Worm (Caenorhabditis elegans) whole organism, L2 larva: ENCODE results near the gene prmt-4.

Experiments used
- C34F6.9 ChIP-seq: fragments of 150-350 bp; optimal IDR thresholded peaks from 2 replicates; lab custom pipeline; 2014; ENCODE audit warnings: missing biosample characterization, missing genetic modification characterization
- R02D3.7 ChIP-seq: fragments of 150-350 bp; optimal IDR thresholded peaks from 2 replicates; lab custom pipeline; 2014; ENCODE audit warnings: missing biosample characterization, missing genetic modification characterization
- Y55F3AM.14 ChIP-seq: fragments of 200-800 bp; sonication (Bioruptor generic); optimal IDR thresholded peaks from 2 replicates; lab custom pipeline; 2018; ENCODE audit warnings: mild to moderate bottlenecking, missing genetic modification characterization, missing compliant biosample characterization
- ZK546.5 ChIP-seq: sonication (generic microtip); optimal IDR thresholded peaks from 2 replicates; lab custom pipeline; 2017; ENCODE audit warnings: missing biosample characterization, missing genetic modification characterization
- alr-1 ChIP-seq: fragments of 150-350 bp; optimal IDR thresholded peaks from 2 replicates; lab custom pipeline; 2014; ENCODE audit warnings: missing biosample characterization, missing genetic modification characterization
- ama-1 ChIP-seq: fragments of 150-350 bp; optimal IDR thresholded peaks from 2 replicates; lab custom pipeline; 2018; ENCODE audit warnings: inconsistent platforms
- blmp-1 ChIP-seq: sonication (generic microtip); optimal IDR thresholded peaks from 2 replicates; lab custom pipeline; 2017; ENCODE audit warnings: missing genetic modification characterization, mild to moderate bottlenecking, missing compliant biosample characterization, antibody characterized with exemption, moderate library complexity; ENCODE audit not compliant: insufficient read depth
- ceh-16 ChIP-seq: fragments of 150-350 bp; optimal IDR thresholded peaks from 2 replicates; lab custom pipeline; 2014; ENCODE audit warnings: missing biosample characterization, missing genetic modification characterization
- crh-2 ChIP-seq: sonication (generic microtip); optimal IDR thresholded peaks from 2 replicates; lab custom pipeline; 2017; ENCODE audit warnings: missing biosample characterization, missing genetic modification characterization
- dmd-4 ChIP-seq: sonication (generic microtip); optimal IDR thresholded peaks from 2 replicates; lab custom pipeline; 2017; ENCODE audit warnings: missing biosample characterization, missing genetic modification characterization
- egl-27 ChIP-seq: sonication (generic microtip); optimal IDR thresholded peaks from 3 replicates; lab custom pipeline; 2017; ENCODE audit warnings: missing biosample characterization, missing genetic modification reagents, missing genetic modification characterization
- elt-3 ChIP-seq: sonication (generic microtip); optimal IDR thresholded peaks from 2 replicates; lab custom pipeline; 2017; ENCODE audit warnings: missing biosample characterization, missing genetic modification characterization
- fos-1 ChIP-seq: fragments of 150-350 bp; optimal IDR thresholded peaks from 2 replicates; lab custom pipeline; 2014; ENCODE audit warnings: missing biosample characterization, missing genetic modification characterization
- gmeb-1 ChIP-seq: fragments of 150-350 bp; optimal IDR thresholded peaks from 2 replicates; lab custom pipeline; 2014; ENCODE audit warnings: missing biosample characterization, missing genetic modification characterization
- lin-11 ChIP-seq: fragments of 150-350 bp; sonication (generic microtip); optimal IDR thresholded peaks from 2 replicates; lab custom pipeline; 2014; ENCODE audit warnings: missing biosample characterization, missing genetic modification characterization, inconsistent platforms, mixed read lengths
- lin-13 ChIP-seq: fragments of 150-350 bp; optimal IDR thresholded peaks from 2 replicates; lab custom pipeline; 2014; ENCODE audit warnings: missing biosample characterization, missing genetic modification reagents, missing genetic modification characterization
- lin-39 ChIP-seq: fragments of 150-350 bp; optimal IDR thresholded peaks from 2 replicates; lab custom pipeline; 2014; ENCODE audit warnings: missing biosample characterization, missing genetic modification reagents, missing genetic modification characterization
- lsy-2 ChIP-seq, 2 experiments: fragments of 150-350 bp in 1 of 2; sonication (generic microtip) in 1 of 2; optimal IDR thresholded peaks; 2 replicates each; lab custom pipeline; 2014 to 2017; ENCODE audit warnings: missing biosample characterization in 2 of 2, missing genetic modification characterization in 2 of 2
- mab-5 ChIP-seq: fragments of 150-350 bp; optimal IDR thresholded peaks from 2 replicates; lab custom pipeline; 2014; ENCODE audit warnings: missing biosample characterization, missing genetic modification characterization
- mbf-1 ChIP-seq: sonication (generic microtip); optimal IDR thresholded peaks from 2 replicates; lab custom pipeline; 2017; ENCODE audit warnings: missing biosample characterization, missing genetic modification characterization
- mdl-1 ChIP-seq, 2 experiments: fragments of 150-350 bp in 1 of 2; sonication (generic microtip) in 1 of 2; optimal IDR thresholded peaks; 2 replicates each; lab custom pipeline; 2017; ENCODE audit warnings: missing biosample characterization in 2 of 2, missing genetic modification characterization in 2 of 2
- nhr-10 ChIP-seq: sonication (generic microtip); optimal IDR thresholded peaks from 2 replicates; lab custom pipeline; 2017; ENCODE audit warnings: missing biosample characterization, missing genetic modification characterization
- nhr-11 ChIP-seq: fragments of 150-350 bp; optimal IDR thresholded peaks from 2 replicates; lab custom pipeline; 2014; ENCODE audit warnings: missing biosample characterization, missing genetic modification characterization
- nhr-12 ChIP-seq: fragments of 150-350 bp; optimal IDR thresholded peaks from 2 replicates; lab custom pipeline; 2014; ENCODE audit warnings: missing biosample characterization, missing genetic modification characterization
- nhr-129 ChIP-seq: fragments of 150-350 bp; optimal IDR thresholded peaks from 2 replicates; lab custom pipeline; 2014; ENCODE audit warnings: missing biosample characterization, missing genetic modification characterization
- nhr-21 ChIP-seq: fragments of 150-350 bp; optimal IDR thresholded peaks from 2 replicates; lab custom pipeline; 2014; ENCODE audit warnings: missing biosample characterization, missing genetic modification characterization
- nhr-23 ChIP-seq: fragments of 150-350 bp; optimal IDR thresholded peaks from 2 replicates; lab custom pipeline; 2014; ENCODE audit warnings: missing biosample characterization, missing genetic modification reagents, missing genetic modification characterization
- nhr-25 ChIP-seq: fragments of 150-350 bp; sonication (generic microtip); optimal IDR thresholded peaks from 3 replicates; lab custom pipeline; 2014; ENCODE audit warnings: missing biosample characterization, missing genetic modification characterization
- nhr-6 ChIP-seq: fragments of 150-350 bp; optimal IDR thresholded peaks from 2 replicates; lab custom pipeline; 2014; ENCODE audit warnings: missing biosample characterization, missing genetic modification characterization
- nhr-77 ChIP-seq: fragments of 150-350 bp; optimal IDR thresholded peaks from 2 replicates; lab custom pipeline; 2014; ENCODE audit warnings: missing biosample characterization, missing genetic modification characterization
- peb-1 ChIP-seq: fragments of 150-350 bp; optimal IDR thresholded peaks from 2 replicates; lab custom pipeline; 2014; ENCODE audit warnings: missing biosample characterization, missing genetic modification characterization
- sem-4 ChIP-seq: fragments of 150-350 bp; optimal IDR thresholded peaks from 2 replicates; lab custom pipeline; 2014; ENCODE audit warnings: missing biosample characterization, missing genetic modification reagents, missing genetic modification characterization
- skn-1 ChIP-seq: sonication (generic microtip); optimal IDR thresholded peaks from 2 replicates; lab custom pipeline; 2017; ENCODE audit warnings: missing biosample characterization, missing genetic modification characterization
- sma-3 ChIP-seq: sonication (generic microtip); optimal IDR thresholded peaks from 2 replicates; lab custom pipeline; 2016; ENCODE audit warnings: missing genetic modification reagents, missing genetic modification characterization, missing compliant biosample characterization
- snpc-4 ChIP-seq: fragments of 150-350 bp; optimal IDR thresholded peaks from 2 replicates; lab custom pipeline; 2014; ENCODE audit warnings: missing biosample characterization, missing genetic modification characterization
- unc-39 ChIP-seq: fragments of 150-350 bp; optimal IDR thresholded peaks from 2 replicates; lab custom pipeline; 2014; ENCODE audit warnings: missing biosample characterization, missing genetic modification characterization
- unc-55 ChIP-seq: fragments of 150-350 bp; sonication (generic microtip); optimal IDR thresholded peaks from 3 replicates; lab custom pipeline; 2014; ENCODE audit warnings: missing biosample characterization, missing genetic modification reagents, missing genetic modification characterization
- unc-62 ChIP-seq: fragments of 150-350 bp; optimal IDR thresholded peaks from 2 replicates; lab custom pipeline; 2014; ENCODE audit warnings: missing biosample characterization, missing genetic modification reagents, missing genetic modification characterization
- zag-1 ChIP-seq: fragments of 150-350 bp; optimal IDR thresholded peaks from 2 replicates; lab custom pipeline; 2014; ENCODE audit warnings: missing biosample characterization, missing genetic modification characterization
- ztf-1 ChIP-seq: fragments of 200-800 bp; sonication (Bioruptor generic); conservative IDR thresholded peaks from 2 replicates; pipeline ENCODE4 v1.3.6; 2022; ENCODE audit warnings: missing genetic modification characterization, missing compliant biosample characterization
- ztf-11 ChIP-seq: sonication (generic microtip); optimal IDR thresholded peaks from 2 replicates; lab custom pipeline; 2017; ENCODE audit warnings: missing biosample characterization, missing genetic modification characterization
- ztf-4 ChIP-seq: fragments of 150-350 bp; optimal IDR thresholded peaks from 2 replicates; lab custom pipeline; 2014; ENCODE audit warnings: missing biosample characterization, missing genetic modification characterization

Gene prmt-4

DNA sequence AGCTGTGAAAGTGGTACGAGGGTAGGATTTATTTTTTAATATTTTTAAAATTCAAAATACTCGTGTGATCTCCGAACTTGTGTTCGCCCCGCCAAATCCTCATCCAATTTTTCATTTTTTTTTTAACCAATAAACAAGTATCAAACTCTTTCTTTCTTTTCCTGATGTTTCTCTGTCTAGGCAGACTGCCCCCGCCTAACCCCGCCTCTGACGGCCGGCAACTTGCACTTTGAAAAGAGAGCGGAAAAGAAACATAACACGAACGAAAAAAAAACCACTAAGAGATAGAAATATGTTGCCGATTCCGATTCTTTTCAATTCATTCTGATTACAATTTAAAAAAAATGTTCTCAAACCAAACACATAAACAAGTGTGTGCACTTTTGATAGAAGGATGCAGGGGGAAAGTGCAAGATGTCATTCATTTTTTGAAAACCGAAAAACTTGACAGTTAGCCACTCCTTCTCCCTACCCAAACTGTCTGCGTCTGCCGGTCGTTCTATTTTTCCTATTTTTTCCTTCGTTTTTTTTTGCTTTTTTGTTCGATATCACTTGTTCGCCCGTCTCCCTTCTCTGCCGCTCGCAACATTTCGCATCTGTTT, 22.6 kb upstream of the prmt-4 start:
- TF ChIP-seq mdl-1 (tag; optimal IDR thresholded peaks at IDR 0.05; lab: Kevin White, UChicago): no peak
- TF ChIP-seq ztf-11 (tag; lab: Kevin White, UChicago): no peak
- no peak for TF ChIP-seq nhr-12 (tag; lab: Kevin White, UChicago)
- TF ChIP-seq, all 48 proteins: peak for 0

- TF ChIP-seq unc-62 (no peak), nhr-23 (tag; lab: Kevin White, UChicago) (no peak), nhr-6 (tag; lab: Kevin White, UChicago) (no peak), crh-2 (tag; lab: Kevin White, UChicago) (no peak), ceh-16 (tag; lab: Kevin White, UChicago) (no peak), alr-1 (tag; lab: Kevin White, UChicago) (no peak), fos-1 (tag; lab: Kevin White, UChicago) (no peak), egl-27 (tag; lab: Kevin White, UChicago) (no peak), ama-1 (lab: Kevin White, UChicago) (no peak), ztf-4 (tag; lab: Kevin White, UChicago) (no peak), ZK546.5 (tag; lab: Kevin White, UChicago) (no peak), lin-39 (tag; lab: Kevin White, UChicago) (no peak)
- TF ChIP-seq, all 48 proteins: peak for 0
Measured at ce11 chrIV:623876-624275, 20.4 kb upstream of the prmt-4 start.

DNA sequence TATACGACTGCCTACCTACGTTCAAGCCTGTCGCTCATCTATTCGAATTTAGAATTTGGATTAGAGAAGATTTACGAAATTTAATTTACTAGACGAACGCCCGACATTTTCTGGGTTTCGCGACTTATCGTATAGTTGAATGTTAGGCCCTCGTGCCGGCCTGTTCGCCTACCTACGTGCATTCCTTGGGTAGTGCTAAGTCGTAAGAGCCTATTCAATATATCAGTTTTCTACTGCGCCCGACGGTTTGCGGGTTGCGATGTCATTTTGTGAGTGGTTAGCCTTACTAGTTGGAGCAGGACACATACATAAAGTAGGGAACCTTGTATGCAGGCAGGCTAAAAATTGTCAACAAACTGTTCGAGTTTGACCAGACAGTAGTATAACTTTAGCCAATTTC, 19.5 kb upstream of the prmt-4 start:
- no peak for TF ChIP-seq Y55F3AM.14 (GFP tag; lab: Kevin White, UChicago)
- no peak for TF ChIP-seq mab-5 (tag; lab: Kevin White, UChicago)
- no peak for TF ChIP-seq ztf-1 (GFP tag; lab: Robert Waterston, UW)
- no peak for TF ChIP-seq lin-13 (GFP tag; lab: Kevin White, UChicago)
- no peak for TF ChIP-seq nhr-129 (tag; lab: Kevin White, UChicago)
- TF ChIP-seq skn-1 (tag; lab: Kevin White, UChicago): no peak
- no peak for TF ChIP-seq blmp-1 (tag; lab: Kevin White, UChicago)
- TF ChIP-seq zag-1 (tag; lab: Kevin White, UChicago): no peak
- TF ChIP-seq peb-1 (tag; lab: Kevin White, UChicago): no peak
- TF ChIP-seq gmeb-1 (tag; lab: Kevin White, UChicago): no peak
- no peak for TF ChIP-seq lsy-2 (tag; optimal IDR thresholded peaks at IDR 0.05; lab: Kevin White, UChicago)
- no peak for TF ChIP-seq nhr-77
- no peak for TF ChIP-seq R02D3.7 (tag; lab: Kevin White, UChicago)
- no peak for TF ChIP-seq nhr-10 (tag; lab: Kevin White, UChicago)
- TF ChIP-seq ceh-16 (tag; lab: Kevin White, UChicago): no peak
- TF ChIP-seq mbf-1: no peak
- TF ChIP-seq elt-3: no peak
- TF ChIP-seq nhr-11 (tag; lab: Kevin White, UChicago): no peak
- no peak for TF ChIP-seq unc-62
- TF ChIP-seq ztf-4 (tag; lab: Kevin White, UChicago): no peak
- TF ChIP-seq, all 48 proteins: peak for 0

DNA sequence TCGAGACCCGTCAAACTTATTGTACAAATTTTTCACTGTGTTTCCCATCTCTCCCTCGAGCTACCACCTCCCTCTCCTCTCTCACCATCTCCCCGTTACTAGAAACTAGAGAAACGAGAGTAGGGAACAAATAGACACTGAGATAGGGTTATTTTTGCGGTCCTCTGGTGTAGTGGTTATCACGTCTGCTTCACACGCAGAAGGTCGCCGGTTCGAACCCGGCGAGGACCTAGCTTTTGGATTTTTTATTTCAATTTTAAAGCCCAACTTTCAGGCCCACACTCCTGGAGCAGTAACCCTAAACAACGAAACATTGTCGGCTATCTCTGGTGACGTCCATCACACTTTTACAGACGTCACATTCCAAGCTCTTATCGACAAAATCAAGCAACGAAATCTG, 16.9 kb upstream of the prmt-4 start:
- TF ChIP-seq crh-2 (tag; lab: Kevin White, UChicago) (no peak), mab-5 (tag; lab: Kevin White, UChicago) (no peak), nhr-10 (tag; lab: Kevin White, UChicago) (no peak), nhr-6 (tag; lab: Kevin White, UChicago) (no peak), ZK546.5 (tag; lab: Kevin White, UChicago) (no peak), nhr-129 (tag; lab: Kevin White, UChicago) (peak; percentile 68), Y55F3AM.14 (GFP tag; lab: Kevin White, UChicago) (no peak), unc-62 (no peak), sem-4 (no peak), lsy-2 (tag; optimal IDR thresholded peaks at IDR 0.05; lab: Kevin White, UChicago) (peak in 1 of 2 experiments; percentile 62), mbf-1 (no peak), C34F6.9 (peak; percentile 40), sma-3 (GFP tag; lab: Kevin White, UChicago) (peak; percentile 37), gmeb-1 (tag; lab: Kevin White, UChicago) (peak; percentile 61), skn-1 (tag; lab: Kevin White, UChicago) (no peak), peb-1 (tag; lab: Kevin White, UChicago) (no peak), snpc-4 (tag; lab: Kevin White, UChicago) (peak; percentile 3), nhr-25 (tag; lab: Kevin White, UChicago) (no peak), ztf-1 (GFP tag; lab: Robert Waterston, UW) (no peak), lin-11 (peak; percentile 51), unc-55 (GFP tag; lab: Kevin White, UChicago) (peak; percentile 72), ztf-11 (tag; lab: Kevin White, UChicago) (no peak), fos-1 (tag; lab: Kevin White, UChicago) (peak; percentile 49), unc-39 (tag; lab: Kevin White, UChicago) (no peak), ama-1 (lab: Kevin White, UChicago) (no peak), lin-13 (GFP tag; lab: Kevin White, UChicago) (peak; percentile 55), dmd-4 (no peak), nhr-21 (tag; lab: Kevin White, UChicago) (peak; percentile 47), nhr-77 (peak; percentile 25)
